Worm (Caenorhabditis elegans): ENCODE measurements around the gene F08F3.10.

ce11 chrV:5385914-5386493 is 27.2 kb upstream of the F08F3.10 start, which contains the start of gene C35A11.2:
- TF ChIP-seq blmp-1 (tag; optimal IDR thresholded peaks at IDR 0.05; ENCODE audit: insufficient read depth) (peak; percentile 80), ama-1 (optimal IDR thresholded peaks at IDR 0.05) (no peak), mdl-1 (tag; optimal IDR thresholded peaks at IDR 0.05) (no peak), skn-1 (tag; optimal IDR thresholded peaks at IDR 0.05) (no peak), ztf-11 (tag; optimal IDR thresholded peaks at IDR 0.05) (no peak), gmeb-1 (tag; optimal IDR thresholded peaks at IDR 0.05) (no peak), nhr-10 (tag; optimal IDR thresholded peaks at IDR 0.05) (no peak)

Data from whole organism, L2 larva.